Fruit fly (Drosophila melanogaster) whole organism, wandering third instar larva: ENCODE measurements around the gene hog.

Source experiments
- CG32264 ChIP-seq: fragments of 200-800 bp; sonication (Bioruptor generic); optimal IDR thresholded peaks from 2 replicates; lab custom pipeline; 2016; ENCODE audit warnings: missing biosample characterization, missing genetic modification characterization
- Dfd ChIP-seq: fragments of >200 bp; optimal IDR thresholded peaks from 2 replicates; lab custom pipeline; 2017; ENCODE audit warnings: missing biosample characterization, missing genetic modification characterization
- GATAd ChIP-seq: sonication (Bioruptor generic); optimal IDR thresholded peaks from 2 replicates; lab custom pipeline; 2016; ENCODE audit warnings: missing biosample characterization, missing genetic modification characterization
- HLH106 ChIP-seq: fragments of 200-800 bp; optimal IDR thresholded peaks from 3 replicates; lab custom pipeline; 2019; ENCODE audit warnings: missing biosample characterization, mild to moderate bottlenecking, missing genetic modification characterization, moderate library complexity
- Hnf4 ChIP-seq: fragments of 200-800 bp; sonication (Bioruptor generic); optimal IDR thresholded peaks from 2 replicates; lab custom pipeline; 2016; ENCODE audit warnings: missing biosample characterization, mild to moderate bottlenecking, missing genetic modification characterization
- Hr78 ChIP-seq: fragments of >200 bp; optimal IDR thresholded peaks from 2 replicates; lab custom pipeline; 2017; ENCODE audit warnings: missing biosample characterization, missing genetic modification characterization
- Rel ChIP-seq, 2 experiments: fragments of 200-800 bp; sonication (Bioruptor generic) in 1 of 2; optimal IDR thresholded peaks; 2 replicates in 1 of 2; 3 replicates in 1 of 2; lab custom pipeline; 2016 to 2019; ENCODE audit warnings: mild to moderate bottlenecking in 2 of 2, missing biosample characterization in 2 of 2, missing genetic modification characterization in 2 of 2, moderate library complexity in 1 of 2
- Sp1 ChIP-seq: fragments of 200-800 bp; sonication (Bioruptor generic); optimal IDR thresholded peaks from 3 replicates; lab custom pipeline; 2019; ENCODE audit warnings: missing biosample characterization, mild to moderate bottlenecking, missing genetic modification characterization, moderate library complexity
- br ChIP-seq: fragments of 200-800 bp; sonication (Bioruptor generic); optimal IDR thresholded peaks from 2 replicates; lab custom pipeline; 2016; ENCODE audit warnings: missing biosample characterization, missing genetic modification characterization
- foxo ChIP-seq, 2 experiments: fragments of 200-800 bp; sonication (Bioruptor generic); optimal IDR thresholded peaks; 2 replicates in 1 of 2; 3 replicates in 1 of 2; lab custom pipeline; 2016 to 2017; ENCODE audit warnings: missing biosample characterization in 2 of 2, missing genetic modification characterization in 2 of 2
- fru ChIP-seq: fragments of 200-800 bp; sonication (Bioruptor generic); optimal IDR thresholded peaks from 3 replicates; lab custom pipeline; 2016; ENCODE audit warnings: missing biosample characterization, mild to moderate bottlenecking, missing genetic modification characterization
- h ChIP-seq: fragments of 200-800 bp; sonication (Bioruptor generic); optimal IDR thresholded peaks from 3 replicates; lab custom pipeline; 2016; ENCODE audit warnings: missing biosample characterization, mild to moderate bottlenecking, missing genetic modification characterization
- rgr ChIP-seq: fragments of 200-800 bp; sonication (Bioruptor generic); optimal IDR thresholded peaks from 3 replicates; lab custom pipeline; 2016; ENCODE audit warnings: missing biosample characterization, mild to moderate bottlenecking, missing genetic modification characterization
- usp ChIP-seq: fragments of >200 bp; optimal IDR thresholded peaks from 2 replicates; lab custom pipeline; 2017; ENCODE audit warnings: missing biosample characterization, missing genetic modification characterization

hog gene

dm6 chrX:14679189-14679588 lies 39.6 kb downstream of the hog start, which contains the start of gene CG5321:
TSS of gene CG5321 (plus strand) at chrX:14679568.
- TF ChIP-seq rgr (GFP tag; lab: Kevin White, UChicago): peak; percentile 12
- peak; percentile 32 for TF ChIP-seq Hnf4 (GFP tag; lab: Kevin White, UChicago)
- no peak for TF ChIP-seq br (GFP tag; lab: Kevin White, UChicago)
- TF ChIP-seq h (GFP tag; lab: Kevin White, UChicago): peak; percentile 35

DNA sequence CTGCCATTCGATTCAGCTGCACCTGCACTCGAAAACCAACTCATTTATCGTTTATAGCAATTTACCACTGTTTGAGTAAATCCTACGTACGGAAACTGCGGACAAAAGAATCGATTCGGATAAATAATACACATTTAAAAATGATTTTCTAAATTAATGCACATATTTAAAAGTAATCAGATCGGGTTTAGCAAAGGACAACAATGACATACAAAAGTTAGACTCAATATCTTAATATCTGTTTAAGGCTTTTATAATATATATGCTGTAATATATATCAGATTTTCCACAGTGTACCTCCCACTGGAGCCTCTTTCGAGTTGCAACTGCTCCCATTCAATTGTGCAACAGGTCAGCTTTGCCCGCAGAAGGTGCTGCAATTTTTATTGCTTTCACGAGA lies 40.6 kb downstream of the hog start:
- TF ChIP-seq foxo (GFP tag; optimal IDR thresholded peaks at IDR 0.05; lab: Kevin White, UChicago) (peak in 1 of 2 experiments; percentile 42), HLH106 (tag; lab: Kevin White, UChicago) (peak; percentile 41), Hr78 (GFP tag; lab: Kevin White, UChicago) (no peak), GATAd (GFP tag; lab: Kevin White, UChicago) (no peak), usp (GFP tag; lab: Kevin White, UChicago) (no peak), Hnf4 (GFP tag; lab: Kevin White, UChicago) (peak; percentile 8), fru (GFP tag; lab: Kevin White, UChicago) (peak; percentile 27), br (GFP tag; lab: Kevin White, UChicago) (no peak), h (GFP tag; lab: Kevin White, UChicago) (peak; percentile 31), Sp1 (peak; percentile 30)

DNA sequence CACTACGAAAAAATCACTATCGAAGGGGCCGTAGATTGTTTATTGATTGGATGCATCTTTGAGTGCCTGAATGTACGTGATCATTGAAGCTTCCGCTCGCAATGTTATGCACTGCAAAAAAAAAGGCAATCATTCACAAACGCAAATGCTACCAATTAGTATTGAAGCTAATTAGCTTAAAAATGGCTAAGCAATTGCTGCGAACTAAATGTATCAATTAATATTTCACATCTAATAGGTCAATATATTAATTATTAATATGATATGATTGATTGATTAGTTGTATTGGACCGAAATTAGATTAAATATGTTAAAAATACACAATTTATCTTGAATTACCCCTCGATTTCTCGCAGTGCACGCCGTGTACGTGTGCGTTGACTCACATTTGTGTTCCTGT lies 49.5 kb downstream of the hog start:
- TF ChIP-seq Hnf4 (GFP tag; lab: Kevin White, UChicago) (no peak), foxo (GFP tag; optimal IDR thresholded peaks at IDR 0.05; lab: Kevin White, UChicago) (peak in 1 of 2 experiments; percentile 14), CG32264 (GFP tag; lab: Kevin White, UChicago) (no peak), Rel (GFP tag; optimal IDR thresholded peaks at IDR 0.05; lab: Kevin White, UChicago) (no peak), Rel (tag; optimal IDR thresholded peaks at IDR 0.05; lab: Kevin White, UChicago) (no peak), Dfd (GFP tag; lab: Kevin White, UChicago) (no peak)
